Worm (Caenorhabditis elegans) whole organism, late embryonic: ENCODE results near the gene atg-13.

ENCODE experiments used
- C38D4.7 ChIP-seq: fragments of 200-800 bp; sonication (Bioruptor generic); optimal IDR thresholded peaks from 2 replicates; lab custom pipeline; 2018; ENCODE audit warnings: mild to moderate bottlenecking, missing genetic modification characterization, moderate library complexity, missing compliant biosample characterization
- K09A11.1 ChIP-seq: sonication (generic microtip); optimal IDR thresholded peaks from 2 replicates; lab custom pipeline; 2017; ENCODE audit warnings: antibody characterized with exemption, mild to moderate bottlenecking, missing genetic modification characterization, missing compliant biosample characterization; ENCODE audit not compliant: insufficient read depth
- T23F11.4 ChIP-seq: fragments of 200-800 bp; sonication (Bioruptor generic); optimal IDR thresholded peaks from 2 replicates; lab custom pipeline; 2018; ENCODE audit warnings: mild to moderate bottlenecking, missing genetic modification characterization, missing compliant biosample characterization
- Y22D7AL.16 ChIP-seq: sonication (generic microtip); optimal IDR thresholded peaks from 2 replicates; lab custom pipeline; 2016; ENCODE audit warnings: missing genetic modification characterization, missing compliant biosample characterization
- ceh-14 ChIP-seq: sonication (generic microtip); optimal IDR thresholded peaks from 2 replicates; lab custom pipeline; 2016; ENCODE audit warnings: missing genotype, missing genetic modification characterization, missing compliant biosample characterization
- ceh-18 ChIP-seq: sonication (generic microtip); optimal IDR thresholded peaks from 2 replicates; lab custom pipeline; 2016; ENCODE audit warnings: missing genetic modification characterization, missing compliant biosample characterization
- ceh-19 ChIP-seq: fragments of 200-800 bp; sonication (Bioruptor generic); optimal IDR thresholded peaks from 2 replicates; lab custom pipeline; 2018; ENCODE audit warnings: mild to moderate bottlenecking, missing genetic modification characterization, missing compliant biosample characterization
- ceh-22 ChIP-seq: sonication (generic microtip); optimal IDR thresholded peaks from 2 replicates; lab custom pipeline; 2017; ENCODE audit warnings: missing biosample characterization, missing genetic modification characterization
- ceh-24 ChIP-seq: sonication (generic microtip); optimal IDR thresholded peaks from 2 replicates; lab custom pipeline; 2016; ENCODE audit warnings: mild to moderate bottlenecking, missing genetic modification characterization, missing compliant biosample characterization
- ceh-31 ChIP-seq: sonication (generic microtip); optimal IDR thresholded peaks from 2 replicates; lab custom pipeline; 2016; ENCODE audit warnings: missing genetic modification characterization, missing compliant biosample characterization
- ceh-6 ChIP-seq: fragments of 200-800 bp; sonication (Bioruptor generic); optimal IDR thresholded peaks from 2 replicates; lab custom pipeline; 2018; ENCODE audit warnings: mild to moderate bottlenecking, missing genetic modification characterization, missing compliant biosample characterization
- che-1 ChIP-seq: sonication (generic microtip); optimal IDR thresholded peaks from 2 replicates; lab custom pipeline; 2016; ENCODE audit warnings: mild to moderate bottlenecking, missing genetic modification characterization, missing compliant biosample characterization
- dve-1 ChIP-seq: sonication (generic microtip); optimal IDR thresholded peaks from 2 replicates; lab custom pipeline; 2017; ENCODE audit warnings: antibody characterized with exemption, mild to moderate bottlenecking, missing genetic modification characterization, missing compliant biosample characterization
- elt-2 ChIP-seq: sonication (generic microtip); optimal IDR thresholded peaks from 2 replicates; lab custom pipeline; 2016; ENCODE audit warnings: missing genetic modification reagents, missing genetic modification characterization, missing compliant biosample characterization
- ets-4 ChIP-seq: sonication (generic microtip); optimal IDR thresholded peaks from 2 replicates; lab custom pipeline; 2016; ENCODE audit warnings: missing genetic modification characterization, missing compliant biosample characterization
- fax-1 ChIP-seq: sonication (generic microtip); optimal IDR thresholded peaks from 2 replicates; lab custom pipeline; 2016; ENCODE audit warnings: missing genotype, missing genetic modification characterization, missing compliant biosample characterization
- hlh-13 ChIP-seq: fragments of 200-800 bp; sonication (Bioruptor generic); optimal IDR thresholded peaks from 2 replicates; lab custom pipeline; 2018; ENCODE audit warnings: mild to moderate bottlenecking, missing genetic modification characterization, missing compliant biosample characterization
- hlh-15 ChIP-seq: sonication (generic microtip); optimal IDR thresholded peaks from 2 replicates; lab custom pipeline; 2016; ENCODE audit warnings: missing genetic modification characterization, missing compliant biosample characterization
- hlh-6 ChIP-seq: sonication (generic microtip); optimal IDR thresholded peaks from 2 replicates; lab custom pipeline; 2016; ENCODE audit warnings: missing genotype, missing genetic modification characterization, missing compliant biosample characterization
- hlh-8 ChIP-seq: sonication (generic microtip); optimal IDR thresholded peaks from 2 replicates; lab custom pipeline; 2016; ENCODE audit warnings: missing genotype, missing genetic modification characterization, missing compliant biosample characterization
- lim-6 ChIP-seq: sonication (generic microtip); optimal IDR thresholded peaks from 2 replicates; lab custom pipeline; 2016; ENCODE audit warnings: missing genetic modification characterization, missing compliant biosample characterization
- nfya-1 ChIP-seq: sonication (generic microtip); optimal IDR thresholded peaks from 2 replicates; lab custom pipeline; 2017; ENCODE audit warnings: missing genetic modification characterization, mild to moderate bottlenecking, missing compliant biosample characterization, antibody characterized with exemption, moderate library complexity
- nhr-232 ChIP-seq: sonication (generic microtip); optimal IDR thresholded peaks from 2 replicates; lab custom pipeline; 2016; ENCODE audit warnings: missing genetic modification characterization, missing compliant biosample characterization
- pat-9 ChIP-seq: fragments of 200-800 bp; sonication (Bioruptor generic); optimal IDR thresholded peaks from 2 replicates; lab custom pipeline; 2018; ENCODE audit warnings: mild to moderate bottlenecking, missing genetic modification characterization, moderate library complexity, missing compliant biosample characterization
- pax-1 ChIP-seq: fragments of 150-350 bp; optimal IDR thresholded peaks from 2 replicates; lab custom pipeline; 2014; ENCODE audit warnings: missing biosample characterization, missing genetic modification characterization
- pha-2 ChIP-seq: sonication (generic microtip); optimal IDR thresholded peaks from 2 replicates; lab custom pipeline; 2017; ENCODE audit warnings: mild to moderate bottlenecking, missing genetic modification characterization, missing compliant biosample characterization
- pqm-1 ChIP-seq: sonication (generic microtip); optimal IDR thresholded peaks from 2 replicates; lab custom pipeline; 2016; ENCODE audit warnings: missing genetic modification characterization, missing compliant biosample characterization
- pros-1 ChIP-seq: fragments of 150-350 bp; optimal IDR thresholded peaks from 2 replicates; lab custom pipeline; 2014; ENCODE audit warnings: missing biosample characterization, missing genetic modification reagents, missing genetic modification characterization
- sdc-2 ChIP-seq: sonication (generic microtip); optimal IDR thresholded peaks from 2 replicates; lab custom pipeline; 2016; ENCODE audit warnings: missing genotype, missing genetic modification characterization, missing compliant biosample characterization
- sox-4 ChIP-seq: sonication (generic microtip); optimal IDR thresholded peaks from 2 replicates; lab custom pipeline; 2017; ENCODE audit warnings: mild to moderate bottlenecking, missing genetic modification characterization, inconsistent platforms, missing compliant biosample characterization
- tbx-2 ChIP-seq: sonication (generic microtip); optimal IDR thresholded peaks from 2 replicates; lab custom pipeline; 2016; ENCODE audit warnings: missing genetic modification characterization, missing compliant biosample characterization
- tbx-7 ChIP-seq: sonication (generic microtip); optimal IDR thresholded peaks from 2 replicates; lab custom pipeline; 2016; ENCODE audit warnings: missing genotype, missing genetic modification characterization, missing compliant biosample characterization
- unc-55 ChIP-seq: sonication (generic microtip); optimal IDR thresholded peaks from 2 replicates; lab custom pipeline; 2017; ENCODE audit warnings: missing biosample characterization, missing genetic modification reagents, missing genetic modification characterization
- zip-5 ChIP-seq: sonication (generic microtip); optimal IDR thresholded peaks from 2 replicates; lab custom pipeline; 2016; ENCODE audit warnings: missing genetic modification characterization, missing compliant biosample characterization
- ztf-16 ChIP-seq: sonication (generic microtip); optimal IDR thresholded peaks from 2 replicates; lab custom pipeline; 2017; ENCODE audit warnings: missing genetic modification characterization, missing compliant biosample characterization

Gene atg-13

ce11 chrIII:8124323-8124722, 33.7 kb downstream of the atg-13 start (continued):
- no peak for TF ChIP-seq pha-2 (tag; lab: Kevin White, UChicago)
- no peak for TF ChIP-seq ceh-22 (tag; lab: Kevin White, UChicago)
- TF ChIP-seq hlh-13 (GFP tag; lab: Kevin White, UChicago) = no peak
- TF ChIP-seq, all 69 proteins: peak for 7

ce11 chrIII:8121923-8122322, 36.1 kb downstream of the atg-13 start:
- TF ChIP-seq pha-2 (tag; lab: Kevin White, UChicago) (no peak), pqm-1 (tag; lab: Kevin White, UChicago) (no peak), pax-1 (tag; lab: Kevin White, UChicago) (no peak), ceh-18 (tag; lab: Kevin White, UChicago) (no peak), sdc-2 (no peak), hlh-6 (tag; lab: Kevin White, UChicago) (no peak), lim-6 (no peak), tbx-7 (no peak), che-1 (tag; lab: Kevin White, UChicago) (no peak), ceh-6 (GFP tag; lab: Kevin White, UChicago) (no peak), elt-2 (tag; lab: Kevin White, UChicago) (no peak), unc-55 (GFP tag; lab: Kevin White, UChicago) (no peak)

ce11 chrIII:8121132-8121531, 36.9 kb downstream of the atg-13 start, which contains the start of gene gei-8:
TSS of gene gei-8 (minus strand) at chrIII:8121232.
- TF ChIP-seq zip-5 (tag; lab: Kevin White, UChicago) = no peak
- no peak for TF ChIP-seq nhr-232
- no peak for TF ChIP-seq C38D4.7 (GFP tag; lab: Kevin White, UChicago)
- no peak for TF ChIP-seq ceh-18 (tag; lab: Kevin White, UChicago)
- no peak for TF ChIP-seq hlh-13 (GFP tag; lab: Kevin White, UChicago)
- no peak for TF ChIP-seq ztf-16 (tag; lab: Kevin White, UChicago)
- TF ChIP-seq hlh-8 (tag; lab: Kevin White, UChicago) = no peak
- TF ChIP-seq T23F11.4 (GFP tag; lab: Kevin White, UChicago) = no peak
- no peak for TF ChIP-seq ets-4 (tag; lab: Kevin White, UChicago)
- TF ChIP-seq, all 69 proteins: peak for 0

- TF ChIP-seq che-1 (tag; lab: Kevin White, UChicago) = no peak
- TF ChIP-seq sox-4 (tag; lab: Kevin White, UChicago) = no peak
- no peak for TF ChIP-seq Y22D7AL.16
- no peak for TF ChIP-seq C38D4.7 (GFP tag; lab: Kevin White, UChicago)
- no peak for TF ChIP-seq pat-9 (tag; lab: Kevin White, UChicago)
- TF ChIP-seq hlh-8 (tag; lab: Kevin White, UChicago) = no peak
- no peak for TF ChIP-seq ceh-31 (tag; lab: Kevin White, UChicago)
- no peak for TF ChIP-seq pros-1 (tag; lab: Kevin White, UChicago)
- no peak for TF ChIP-seq ceh-19 (GFP tag; lab: Kevin White, UChicago)
- no peak for TF ChIP-seq fax-1
- no peak for TF ChIP-seq elt-2 (tag; lab: Kevin White, UChicago)
- no peak for TF ChIP-seq tbx-2 (tag; lab: Kevin White, UChicago)
- no peak for TF ChIP-seq ceh-14 (tag; lab: Kevin White, UChicago)
- no peak for TF ChIP-seq nhr-232
- TF ChIP-seq nfya-1 (tag; lab: Kevin White, UChicago) = no peak
- no peak for TF ChIP-seq ceh-24 (tag; lab: Kevin White, UChicago)
- TF ChIP-seq dve-1 (tag; lab: Kevin White, UChicago) = no peak
- TF ChIP-seq hlh-15 = no peak
- no peak for TF ChIP-seq K09A11.1 (tag; lab: Kevin White, UChicago)
Measured at ce11 chrIII:8117155-8117554, 40.8 kb downstream of the atg-13 start.
